Fruit fly (Drosophila melanogaster) whole organism, prepupa: ENCODE measurements around the gene CG15530.
A peak's percentile ranks its signal among the peaks of the same experiment; 100 is the strongest.

Source experiments
- CG11294 ChIP-seq: fragments of 200-800 bp; sonication (Bioruptor generic); IDR thresholded peaks from 2 replicates; pipeline ENCODE4 v1.3.6; 2022; ENCODE audit warnings: missing biosample characterization, missing genetic modification characterization
- CG16779 ChIP-seq: fragments of 200-800 bp; sonication (Bioruptor generic); optimal IDR thresholded peaks from 3 replicates; lab custom pipeline; 2017; ENCODE audit warnings: missing biosample characterization, mild to moderate bottlenecking, missing genetic modification characterization
- CG31627 ChIP-seq: fragments of 200-800 bp; sonication (Bioruptor generic); optimal IDR thresholded peaks from 3 replicates; lab custom pipeline; 2016; ENCODE audit warnings: missing biosample characterization, missing genetic modification characterization
- CG32006 ChIP-seq: fragments of 200-800 bp; sonication (Bioruptor generic); optimal IDR thresholded peaks from 3 replicates; lab custom pipeline; 2017; ENCODE audit warnings: missing biosample characterization, mild to moderate bottlenecking, missing genetic modification characterization
- CG34406 ChIP-seq: fragments of 200-800 bp; sonication (Bioruptor generic); optimal IDR thresholded peaks from 3 replicates; lab custom pipeline; 2016; ENCODE audit warnings: missing biosample characterization, missing genetic modification characterization
- CG6163 ChIP-seq: fragments of 200-800 bp; sonication (Bioruptor generic); IDR thresholded peaks from 3 replicates; pipeline ENCODE4 v1.3.6; 2022; ENCODE audit warnings: missing biosample characterization, missing genetic modification characterization
- CG6808 ChIP-seq: fragments of 200-800 bp; sonication (Bioruptor generic); optimal IDR thresholded peaks from 3 replicates; lab custom pipeline; 2017; ENCODE audit warnings: missing biosample characterization, missing genetic modification characterization, mild to moderate bottlenecking, moderate library complexity, missing genetic modification reagents
- CG8319 ChIP-seq: fragments of 200-800 bp; sonication (Bioruptor generic); optimal IDR thresholded peaks from 3 replicates; lab custom pipeline; 2016; ENCODE audit warnings: missing biosample characterization, missing genetic modification characterization
- CG8632 ChIP-seq: fragments of 200-800 bp; sonication (Bioruptor generic); optimal IDR thresholded peaks from 3 replicates; lab custom pipeline; 2016; ENCODE audit warnings: missing biosample characterization, missing genetic modification characterization
- Eip78C ChIP-seq: fragments of 200-800 bp; sonication (Bioruptor generic); peaks from one replicate; lab custom pipeline; 2016; ENCODE audit warnings: missing biosample characterization, missing genetic modification characterization
- Lpt ChIP-seq: fragments of 200-800 bp; sonication (Bioruptor generic); optimal IDR thresholded peaks from 3 replicates; lab custom pipeline; 2016; ENCODE audit warnings: missing biosample characterization, missing genetic modification characterization
- Sox14 ChIP-seq: fragments of 200-800 bp; sonication (Bioruptor generic); optimal IDR thresholded peaks from 3 replicates; lab custom pipeline; 2016; ENCODE audit warnings: missing biosample characterization, missing genetic modification characterization
- Sox15 ChIP-seq: fragments of 200-800 bp; sonication (Bioruptor generic); optimal IDR thresholded peaks from 3 replicates; lab custom pipeline; 2016; ENCODE audit warnings: missing biosample characterization, missing genetic modification characterization
- achi ChIP-seq: fragments of 200-800 bp; sonication (Bioruptor generic); optimal IDR thresholded peaks from 3 replicates; lab custom pipeline; 2016; ENCODE audit warnings: missing biosample characterization, missing genetic modification characterization
- dac ChIP-seq: fragments of 200-800 bp; sonication (Bioruptor generic); optimal IDR thresholded peaks from 2 replicates; lab custom pipeline; 2017; ENCODE audit warnings: missing biosample characterization, mild to moderate bottlenecking, missing genetic modification characterization
- fd85E ChIP-seq: fragments of 200-800 bp; sonication (Bioruptor generic); optimal IDR thresholded peaks from 3 replicates; lab custom pipeline; 2016; ENCODE audit warnings: missing biosample characterization, missing genetic modification characterization
- fkh ChIP-seq: fragments of 200-800 bp; sonication (Bioruptor generic); optimal IDR thresholded peaks from 3 replicates; lab custom pipeline; 2017; ENCODE audit warnings: missing biosample characterization, mild to moderate bottlenecking, missing genetic modification characterization, moderate library complexity
- lz ChIP-seq: fragments of 200-800 bp; sonication (Bioruptor generic); optimal IDR thresholded peaks from 3 replicates; lab custom pipeline; 2016; ENCODE audit warnings: missing biosample characterization, missing genetic modification characterization
- salr ChIP-seq, 2 experiments: fragments of 200-800 bp; sonication (Bioruptor generic); optimal IDR thresholded peaks; 3 replicates each; lab custom pipeline; 2016 to 2018; ENCODE audit warnings: missing biosample characterization in 2 of 2, missing genetic modification characterization in 2 of 2, mild to moderate bottlenecking in 1 of 2
- svp ChIP-seq: fragments of 200-800 bp; sonication (Bioruptor generic); peaks from one replicate; lab custom pipeline; 2016; ENCODE audit warnings: missing biosample characterization, missing genetic modification characterization

CG15530 gene

dm6 chr3R:30215020-30215419 is 37.3 kb downstream of the CG15530 start:
- TF ChIP-seq svp (GFP tag; lab: Kevin White, UChicago): peak; percentile 78
- no peak for TF ChIP-seq lz (GFP tag; lab: Kevin White, UChicago)
- TF ChIP-seq Sox14 (GFP tag; lab: Kevin White, UChicago): peak; percentile 17

dm6 chr3R:30216210-30216609 is 38.5 kb downstream of the CG15530 start, which contains the start of gene CecC:
TSS of gene CecC (plus strand) at chr3R:30216484.
- no peak for TF ChIP-seq fkh (GFP tag; lab: Kevin White, UChicago)
- TF ChIP-seq, all 60 proteins: peak for 0

DNA sequence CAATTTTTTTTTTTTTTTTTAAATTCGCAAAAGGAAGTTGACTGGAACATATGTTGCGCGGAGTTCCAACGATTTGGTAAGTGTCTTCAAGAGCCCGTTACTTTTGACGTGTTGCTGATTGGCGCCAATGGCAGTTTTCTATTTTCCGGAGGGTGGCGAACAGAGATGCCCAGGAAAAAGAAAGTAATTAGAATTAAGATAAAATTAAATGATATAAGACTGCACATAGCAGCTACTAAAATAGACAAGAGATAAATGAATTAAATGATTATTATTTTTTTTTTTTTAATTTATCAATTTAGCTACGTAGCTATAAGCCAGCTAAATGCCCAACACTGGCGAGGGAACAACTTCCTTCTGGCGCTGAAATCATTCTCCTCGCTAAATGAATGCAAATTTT is 44.6 kb downstream of the CG15530 start:
- TF ChIP-seq dac (GFP tag; lab: Kevin White, UChicago) (no peak), svp (GFP tag; lab: Kevin White, UChicago) (peak; percentile 57), Eip78C (GFP tag; lab: Kevin White, UChicago) (peak; percentile 56), salr (GFP tag; optimal IDR thresholded peaks at IDR 0.05; lab: Kevin White, UChicago) (no peak), Sox15 (GFP tag; lab: Kevin White, UChicago) (no peak), fkh (GFP tag; lab: Kevin White, UChicago) (no peak), CG16779 (tag; lab: Kevin White, UChicago) (no peak)

dm6 chr3R:30224577-30224976 is 46.9 kb downstream of the CG15530 start:
- no peak for TF ChIP-seq CG31627 (GFP tag; lab: Kevin White, UChicago)
- no peak for TF ChIP-seq Lpt (GFP tag; lab: Kevin White, UChicago)
- TF ChIP-seq CG6808 (GFP tag; lab: Kevin White, UChicago): no peak
- TF ChIP-seq achi: no peak
- TF ChIP-seq CG6163: no peak
- no peak for TF ChIP-seq CG32006 (GFP tag; lab: Kevin White, UChicago)
- TF ChIP-seq CG34406 (GFP tag; lab: Kevin White, UChicago): no peak
- no peak for TF ChIP-seq CG16779 (tag; lab: Kevin White, UChicago)
- no peak for TF ChIP-seq fd85E
- no peak for TF ChIP-seq CG11294 (GFP tag; lab: Robert Waterston, UW)
- no peak for TF ChIP-seq CG8319 (GFP tag; lab: Kevin White, UChicago)
- TF ChIP-seq CG8632 (GFP tag; lab: Kevin White, UChicago): no peak
- no peak for TF ChIP-seq Sox15 (GFP tag; lab: Kevin White, UChicago)
